Fruit fly (Drosophila melanogaster) whole organism, wandering third instar larva: ENCODE data around the gene Tsr1.

Experiments used
- Jra ChIP-seq: sonication (Bioruptor generic); optimal IDR thresholded peaks from 2 replicates; lab custom pipeline; 2016; ENCODE audit warnings: missing biosample characterization, missing genetic modification characterization
- N ChIP-seq: fragments of >200 bp; optimal IDR thresholded peaks from 2 replicates; lab custom pipeline; 2018; ENCODE audit warnings: missing biosample characterization, missing external identifiers, missing genetic modification characterization
- Rel ChIP-seq, 2 experiments: fragments of 200-800 bp; sonication (Bioruptor generic) in 1 of 2; optimal IDR thresholded peaks; 2 replicates in 1 of 2; 3 replicates in 1 of 2; lab custom pipeline; 2016 to 2019; ENCODE audit warnings: mild to moderate bottlenecking in 2 of 2, missing biosample characterization in 2 of 2, missing genetic modification characterization in 2 of 2, moderate library complexity in 1 of 2
- br ChIP-seq: fragments of 200-800 bp; sonication (Bioruptor generic); optimal IDR thresholded peaks from 2 replicates; lab custom pipeline; 2016; ENCODE audit warnings: missing biosample characterization, missing genetic modification characterization
- dl ChIP-seq, 2 experiments: fragments of 175-275, 200-275 bp in 1 of 2; fragments of 200-275 bp in 1 of 2; sonication (Bioruptor generic); optimal IDR thresholded peaks; lab custom pipeline; 2018; ENCODE audit warnings: mild to moderate bottlenecking in 2 of 2, missing biosample characterization in 2 of 2, missing genetic modification characterization in 2 of 2, moderate library complexity in 2 of 2; ENCODE audit not compliant: partially characterized antibody in 2 of 2, insufficient read depth in 1 of 2
- ey ChIP-seq: fragments of 200-800 bp; sonication (Bioruptor generic); optimal IDR thresholded peaks from 2 replicates; lab custom pipeline; 2016; ENCODE audit warnings: missing biosample characterization, missing genetic modification characterization
- foxo ChIP-seq, 2 experiments: fragments of 200-800 bp; sonication (Bioruptor generic); optimal IDR thresholded peaks; 2 replicates in 1 of 2; 3 replicates in 1 of 2; lab custom pipeline; 2016 to 2017; ENCODE audit warnings: missing biosample characterization in 2 of 2, missing genetic modification characterization in 2 of 2
- lola ChIP-seq: fragments of >200 bp; optimal IDR thresholded peaks from 2 replicates; lab custom pipeline; 2017; ENCODE audit warnings: missing biosample characterization, missing genetic modification characterization
- sv ChIP-seq: fragments of 200-800 bp; sonication (Bioruptor generic); optimal IDR thresholded peaks from 3 replicates; lab custom pipeline; 2016; ENCODE audit warnings: missing biosample characterization, missing genetic modification characterization
- usp ChIP-seq: fragments of >200 bp; optimal IDR thresholded peaks from 2 replicates; lab custom pipeline; 2017; ENCODE audit warnings: missing biosample characterization, missing genetic modification characterization
- woc ChIP-seq: sonication (Bioruptor generic); optimal IDR thresholded peaks from 2 replicates; lab custom pipeline; 2016; ENCODE audit warnings: missing biosample characterization, mild to moderate bottlenecking, missing genetic modification characterization

DNA sequence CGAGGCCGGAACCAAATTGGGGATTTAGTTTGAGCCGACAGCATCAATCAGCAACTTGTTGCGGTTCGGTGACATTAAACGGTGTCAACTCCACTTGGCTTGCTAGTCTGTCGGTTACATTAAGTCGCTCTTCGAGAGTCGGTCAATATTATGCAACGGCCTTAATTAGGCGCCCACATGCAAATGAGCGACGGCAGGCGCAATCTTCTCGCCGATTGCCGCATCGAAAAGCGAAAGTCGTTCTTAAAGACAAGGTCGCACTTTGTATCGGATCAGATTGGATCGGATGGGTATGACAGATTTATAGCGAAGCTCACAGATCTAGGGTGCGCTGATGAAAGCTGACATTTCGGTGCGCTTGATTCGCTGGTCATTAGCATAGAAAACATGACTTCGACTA is 44.0 kb upstream of the Tsr1 start:
- TF ChIP-seq Jra (GFP tag; lab: Kevin White, UChicago) (no peak), Rel (GFP tag; optimal IDR thresholded peaks at IDR 0.05; lab: Kevin White, UChicago) (no peak), Rel (tag; optimal IDR thresholded peaks at IDR 0.05; lab: Kevin White, UChicago) (no peak), woc (GFP tag; lab: Kevin White, UChicago) (no peak), usp (GFP tag; lab: Kevin White, UChicago) (no peak), lola (GFP tag; lab: Kevin White, UChicago) (no peak), br (no peak), N (GFP tag; lab: Kevin White, UChicago) (no peak), ey (no peak), foxo (GFP tag; optimal IDR thresholded peaks at IDR 0.05; lab: Kevin White, UChicago) (no peak), dl (GFP tag; optimal IDR thresholded peaks at IDR 0.05; lab: Kevin White, UChicago; ENCODE audit: insufficient read depth in 1 of 2, partially characterized antibody in 2 of 2) (no peak), sv (no peak)
